Fruit fly (Drosophila melanogaster): ENCODE measurements around the gene Tm1.

Gene Tm1

dm6 chr3R:15356152-15356551 lies 78.1 kb downstream of the Tm1 start:
- TF ChIP-seq tai (GFP tag; optimal IDR thresholded peaks at IDR 0.05) (no peak), CG32264 (GFP tag; optimal IDR thresholded peaks at IDR 0.05) (no peak), dsf (GFP tag; optimal IDR thresholded peaks at IDR 0.05; ENCODE audit: borderline replicate concordance) (no peak), sv (GFP tag; optimal IDR thresholded peaks at IDR 0.05) (no peak), Hnf4 (GFP tag; optimal IDR thresholded peaks at IDR 0.05) (no peak), Dif (GFP tag; optimal IDR thresholded peaks at IDR 0.05; ENCODE audit: partially characterized antibody) (no peak), sage (GFP tag; optimal IDR thresholded peaks at IDR 0.05) (no peak), Abd-B (GFP tag; optimal IDR thresholded peaks at IDR 0.05) (no peak), dl (GFP tag; optimal IDR thresholded peaks at IDR 0.05; ENCODE audit: insufficient read depth in 1 of 2, partially characterized antibody in 2 of 2) (no peak), dmrt93B (GFP tag; optimal IDR thresholded peaks at IDR 0.05) (no peak), Rel (GFP tag; optimal IDR thresholded peaks at IDR 0.05) (no peak), Rel (tag; optimal IDR thresholded peaks at IDR 0.05) (no peak)

dm6 chr3R:15356645-15357431 lies 78.8 kb downstream of the Tm1 start, which contains the start of the genes Atg4b and Hibch:
Gene Atg4b (minus strand): TSS chr3R:15356924.
Gene Hibch (plus strand): TSS chr3R:15357229.
- TF ChIP-seq sage (GFP tag; optimal IDR thresholded peaks at IDR 0.05): no peak
- TF ChIP-seq dmrt93B (GFP tag; optimal IDR thresholded peaks at IDR 0.05): no peak
- TF ChIP-seq OdsH (GFP tag; optimal IDR thresholded peaks at IDR 0.05): peak; percentile 75
- no peak for TF ChIP-seq Myc (optimal IDR thresholded peaks at IDR 0.05)
- TF ChIP-seq Hr78 (GFP tag; optimal IDR thresholded peaks at IDR 0.05): no peak
- TF ChIP-seq dl (GFP tag; optimal IDR thresholded peaks at IDR 0.05; ENCODE audit: insufficient read depth in 1 of 2, partially characterized antibody in 2 of 2): no peak
- no peak for TF ChIP-seq woc (GFP tag; optimal IDR thresholded peaks at IDR 0.05)
- TF ChIP-seq Sp1 (GFP tag; optimal IDR thresholded peaks at IDR 0.05): peak; percentile 84
- TF ChIP-seq pan (optimal IDR thresholded peaks at IDR 0.05): no peak
- no peak for TF ChIP-seq CG32264 (GFP tag; optimal IDR thresholded peaks at IDR 0.05)
- no peak for TF ChIP-seq Vsx2 (GFP tag; optimal IDR thresholded peaks at IDR 0.05; ENCODE audit: partially characterized antibody)
- TF ChIP-seq GATAd (GFP tag; optimal IDR thresholded peaks at IDR 0.05): no peak
- no peak for TF ChIP-seq CrebA (GFP tag; optimal IDR thresholded peaks at IDR 0.05; ENCODE audit: borderline replicate concordance)
- no peak for TF ChIP-seq lola (GFP tag; optimal IDR thresholded peaks at IDR 0.05)
- TF ChIP-seq Abd-B (GFP tag; optimal IDR thresholded peaks at IDR 0.05): no peak
- peak; percentile 82 for TF ChIP-seq CG9705 (GFP tag; optimal IDR thresholded peaks at IDR 0.05)
- TF ChIP-seq tai (GFP tag; optimal IDR thresholded peaks at IDR 0.05): no peak
- TF ChIP-seq Dif (GFP tag; optimal IDR thresholded peaks at IDR 0.05; ENCODE audit: partially characterized antibody): no peak
- TF ChIP-seq jim (GFP tag; optimal IDR thresholded peaks at IDR 0.05): no peak
- TF ChIP-seq HLH106 (tag; optimal IDR thresholded peaks at IDR 0.05): peak; percentile 93
- no peak for TF ChIP-seq Jra (GFP tag; optimal IDR thresholded peaks at IDR 0.05)
- no peak for TF ChIP-seq Rel (GFP tag; optimal IDR thresholded peaks at IDR 0.05)
- TF ChIP-seq Rel (tag; optimal IDR thresholded peaks at IDR 0.05): peak; percentile 84
- TF ChIP-seq ey (GFP tag; optimal IDR thresholded peaks at IDR 0.05): peak; percentile 56
- peak; percentile 26 for TF ChIP-seq sv (GFP tag; optimal IDR thresholded peaks at IDR 0.05)
- TF ChIP-seq N (GFP tag; optimal IDR thresholded peaks at IDR 0.05): no peak
- TF ChIP-seq Mio (GFP tag; optimal IDR thresholded peaks at IDR 0.05): no peak
- TF ChIP-seq brk (GFP tag; optimal IDR thresholded peaks at IDR 0.05): no peak
- TF ChIP-seq Hnf4 (GFP tag; optimal IDR thresholded peaks at IDR 0.05): no peak
- no peak for TF ChIP-seq dsf (GFP tag; optimal IDR thresholded peaks at IDR 0.05; ENCODE audit: borderline replicate concordance)
- peak; percentile 76 for TF ChIP-seq h (GFP tag; optimal IDR thresholded peaks at IDR 0.05)
- no peak for TF ChIP-seq Dfd (GFP tag; optimal IDR thresholded peaks at IDR 0.05)
- TF ChIP-seq rgr (GFP tag; optimal IDR thresholded peaks at IDR 0.05): peak; percentile 80
- peak; percentile 89 for TF ChIP-seq fru (GFP tag; optimal IDR thresholded peaks at IDR 0.05)
- TF ChIP-seq usp (GFP tag; optimal IDR thresholded peaks at IDR 0.05): no peak
- peak; percentile 57 for TF ChIP-seq br (GFP tag; optimal IDR thresholded peaks at IDR 0.05)
- TF ChIP-seq Hr83 (GFP tag; optimal IDR thresholded peaks at IDR 0.05; ENCODE audit: poor library complexity, severe bottlenecking): no peak
- TF ChIP-seq psq (GFP tag; optimal IDR thresholded peaks at IDR 0.05): peak; percentile 73
- peak in 1 of 2 experiments; percentile 83 for TF ChIP-seq foxo (GFP tag; optimal IDR thresholded peaks at IDR 0.05)

All from whole organism, wandering third instar larva.